Worm (Caenorhabditis elegans): ENCODE results near the gene R11D1.3.

DNA sequence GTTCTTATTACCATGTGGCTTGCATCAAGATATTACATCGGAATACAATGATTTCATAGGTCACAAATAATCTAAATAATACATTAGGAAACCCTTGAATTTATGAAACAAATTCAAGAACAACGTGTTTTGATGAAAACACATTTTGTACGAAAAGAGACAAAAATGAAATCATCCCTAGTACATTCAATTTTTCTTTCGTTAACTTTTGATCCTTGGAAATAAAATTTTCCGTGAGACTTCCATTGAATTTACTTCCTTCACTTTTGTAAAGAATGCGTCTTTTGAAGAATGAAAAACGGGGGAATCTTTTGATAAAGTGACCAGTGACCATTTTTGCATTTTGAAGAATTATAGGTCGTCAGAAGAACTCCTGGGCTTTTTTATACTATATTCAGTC is 38.2 kb downstream of the R11D1.3 start:
- TF ChIP-seq ztf-23 (GFP tag; IDR thresholded peaks at IDR 0.05) (no peak), ztf-29 (GFP tag; IDR thresholded peaks at IDR 0.05) (no peak), ref-1 (GFP tag; conservative IDR thresholded peaks at IDR 0.05) (no peak), T22C8.4 (GFP tag; IDR thresholded peaks at IDR 0.05) (no peak), tab-1 (GFP tag; IDR thresholded peaks at IDR 0.05) (no peak), cog-1 (tag; optimal IDR thresholded peaks at IDR 0.05) (no peak), flt-1 (GFP tag; IDR thresholded peaks at IDR 0.05) (no peak), klf-2 (GFP tag; conservative IDR thresholded peaks at IDR 0.05) (no peak), med-1 (GFP tag; optimal IDR thresholded peaks at IDR 0.05; ENCODE audit: insufficient read depth) (no peak)

Data from whole organism, midembryonic.